Worm (Caenorhabditis elegans) whole organism, dauer: ENCODE measurements around the gene xbx-1.
"Not testable (repeated sequence)": the region's sequence is repeated elsewhere in the genome, so short reads cannot be mapped to it uniquely, and the experiment has no call there.

Source experiments
- unc-62 ChIP-seq: sonication (generic microtip); optimal IDR thresholded peaks from 2 replicates; lab custom pipeline; 2017; ENCODE audit warnings: missing biosample characterization, missing genetic modification reagents, missing genetic modification characterization

Gene xbx-1

ce11 chrV:15020229-15020628 is 40.2 kb downstream of the xbx-1 start, which contains the start of gene F14H8.2:
Gene F14H8.2, minus strand, starts transcription at chrV:15020329.
- TF ChIP-seq unc-62, result no peak

ce11 chrV:15020732-15021131 is 40.7 kb downstream of the xbx-1 start, which contains the start of gene F14H8.5:
Gene F14H8.5, plus strand, starts transcription at chrV:15021032.
- TF ChIP-seq unc-62, result no peak

ce11 chrV:15023544-15023943 is 43.5 kb downstream of the xbx-1 start, which contains the start of gene F14H8.4:
Gene F14H8.4, plus strand, starts transcription at chrV:15023844.
- TF ChIP-seq unc-62, result no peak

ce11 chrV:15028896-15029519 is 49.0 kb downstream of the xbx-1 start, which contains the start of gene F14H8.8:
Gene F14H8.8, plus strand, starts transcription at chrV:15029469.
- no peak for TF ChIP-seq unc-62

ce11 chrV:15031373-15031772 is 51.3 kb downstream of the xbx-1 start, which contains the start of gene cng-1:
Gene cng-1, minus strand, starts transcription at chrV:15031473.
- TF ChIP-seq unc-62, result not testable (repeated sequence)
